Worm (Caenorhabditis elegans): Measurements from ENCODE around the gene gcp-2.1.
A peak's percentile ranks its signal among the peaks of the same experiment; 100 is the strongest.
"Not testable (repeated sequence)": the region's sequence is repeated elsewhere in the genome, so short reads cannot be mapped to it uniquely, and the experiment has no call there.

The gcp-2.1 gene

ce11 chrX:301530-301929, at the start of gene gcp-2.1:
TSS of gene gcp-2.1 (plus strand) at chrX:301830.
- TF ChIP-seq lin-13 (GFP tag; optimal IDR thresholded peaks at IDR 0.05) (no peak), unc-86 (tag; optimal IDR thresholded peaks at IDR 0.05) (no peak), nhr-20 (tag; optimal IDR thresholded peaks at IDR 0.05) (no peak), unc-30 (tag; optimal IDR thresholded peaks at IDR 0.05) (no peak), Y116A8C.19 (tag; optimal IDR thresholded peaks at IDR 0.05; ENCODE audit: borderline replicate concordance) (no peak), hlh-17 (GFP tag; optimal IDR thresholded peaks at IDR 0.05; ENCODE audit: borderline replicate concordance) (no peak), ces-1 (GFP tag; optimal IDR thresholded peaks at IDR 0.05) (no peak), snpc-4 (tag; optimal IDR thresholded peaks at IDR 0.05) (no peak), lsy-2 (tag; optimal IDR thresholded peaks at IDR 0.05) (no peak), ceh-8 (GFP tag; optimal IDR thresholded peaks at IDR 0.05) (no peak), nhr-71 (tag; optimal IDR thresholded peaks at IDR 0.05) (no peak), irx-1 (tag; optimal IDR thresholded peaks at IDR 0.05) (no peak), ama-1 (optimal IDR thresholded peaks at IDR 0.05) (no peak), snu-23 (GFP tag; optimal IDR thresholded peaks at IDR 0.05) (no peak), grh-1 (GFP tag; IDR thresholded peaks at IDR 0.05) (no peak), dsc-1 (tag; optimal IDR thresholded peaks at IDR 0.05) (no peak), lin-15B (tag; optimal IDR thresholded peaks at IDR 0.05) (no peak), nhr-12 (tag; optimal IDR thresholded peaks at IDR 0.05) (no peak), xbp-1 (tag; optimal IDR thresholded peaks at IDR 0.05) (no peak), lin-35 (GFP tag; optimal IDR thresholded peaks at IDR 0.05) (no peak)

ce11 chrX:271509-271908, 30.1 kb upstream of the gcp-2.1 start:
- no peak for TF ChIP-seq rnt-1 (tag; optimal IDR thresholded peaks at IDR 0.05)
- TF ChIP-seq elt-3 (tag; optimal IDR thresholded peaks at IDR 0.05): no peak
- TF ChIP-seq ceh-8 (GFP tag; optimal IDR thresholded peaks at IDR 0.05): no peak
- TF ChIP-seq nhr-76 (tag; optimal IDR thresholded peaks at IDR 0.05): no peak
- no peak for TF ChIP-seq egl-13 (tag; optimal IDR thresholded peaks at IDR 0.05)
- no peak for TF ChIP-seq dsc-1 (tag; optimal IDR thresholded peaks at IDR 0.05)

ce11 chrX:273912-274311, 27.7 kb upstream of the gcp-2.1 start, which contains the start of gene Y108F1.5:
TSS of gene Y108F1.5 (minus strand) at chrX:274012.
- not testable (repeated sequence) for TF ChIP-seq egl-27, nhr-77, tbx-2 (tag; optimal IDR thresholded peaks at IDR 0.05)

- not testable (repeated sequence) for TF ChIP-seq nhr-76, tbx-2, blmp-1 (tag; optimal IDR thresholded peaks at IDR 0.05)
These were observed 15.5 kb upstream of the gcp-2.1 start, which contains the start of gene Y47C4A.1 for ce11 chrX:286116-286515. TSS of gene Y47C4A.1 (minus strand) at chrX:286216.

ce11 chrX:295726-296125, 5.9 kb upstream of the gcp-2.1 start:
- TF ChIP-seq mab-9 (GFP tag; IDR thresholded peaks at IDR 0.05) (no peak), efl-1 (optimal IDR thresholded peaks at IDR 0.05) (no peak), efl-1 (GFP tag; optimal IDR thresholded peaks at IDR 0.05 in 1 of 2) (peak in 1 of 2 experiments; percentile 29), nhr-237 (tag; optimal IDR thresholded peaks at IDR 0.05) (no peak), elt-3 (tag; optimal IDR thresholded peaks at IDR 0.05) (peak in 1 of 6 experiments; percentile 3), blmp-1 (tag; optimal IDR thresholded peaks at IDR 0.05) (peak; percentile 78)

ce11 chrX:296934-297333, 4.7 kb upstream of the gcp-2.1 start, which contains the start of gene R57.2:
TSS of gene R57.2 (plus strand) at chrX:297234.
- TF ChIP-seq sup-37 (GFP tag; optimal IDR thresholded peaks at IDR 0.05) (no peak), lin-14 (GFP tag; optimal IDR thresholded peaks at IDR 0.05) (no peak), ztf-11 (tag; optimal IDR thresholded peaks at IDR 0.05) (no peak), lin-39 (tag; optimal IDR thresholded peaks at IDR 0.05) (no peak), nhr-71 (tag; optimal IDR thresholded peaks at IDR 0.05) (no peak), alr-1 (tag; optimal IDR thresholded peaks at IDR 0.05; ENCODE audit: borderline replicate concordance) (no peak), lin-35 (GFP tag; optimal IDR thresholded peaks at IDR 0.05) (no peak), C16A3.4 (tag; optimal IDR thresholded peaks at IDR 0.05) (no peak), nhr-76 (tag; optimal IDR thresholded peaks at IDR 0.05) (no peak), ets-5 (GFP tag; IDR thresholded peaks at IDR 0.05) (no peak), zip-4 (GFP tag; optimal IDR thresholded peaks at IDR 0.05) (no peak), mef-2 (tag; optimal IDR thresholded peaks at IDR 0.05) (no peak)

Data from whole organism, L1 larva.